Fruit fly (Drosophila melanogaster): ENCODE results near the gene CG11498.

The CG11498 gene

dm6 chr3R:30189836-30190235 lies 29.6 kb upstream of the CG11498 start (continued):
- TF ChIP-seq Neu2 (GFP tag; optimal IDR thresholded peaks at IDR 0.05; ENCODE audit: borderline replicate concordance) (no peak), onecut (GFP tag; IDR thresholded peaks at IDR 0.05) (peak; percentile 62), PHDP (tag; optimal IDR thresholded peaks at IDR 0.05) (peak; percentile 68), jing (GFP tag; optimal IDR thresholded peaks at IDR 0.05) (peak; percentile 53), Mes4 (GFP tag; optimal IDR thresholded peaks at IDR 0.05) (peak; percentile 44), CG1233 (GFP tag; optimal IDR thresholded peaks at IDR 0.05) (peak; percentile 54), Fer2 (tag; optimal IDR thresholded peaks at IDR 0.05) (peak; percentile 46), Antp (GFP tag; optimal IDR thresholded peaks at IDR 0.05) (peak; percentile 51), zfh2 (GFP tag; optimal IDR thresholded peaks at IDR 0.05) (peak; percentile 33), MBD-R2 (GFP tag; IDR thresholded peaks at IDR 0.05) (peak; percentile 45; the same call in 1 of the 2 replicates), Hr3 (GFP tag; optimal IDR thresholded peaks at IDR 0.05) (peak; percentile 53), btn (GFP tag; optimal IDR thresholded peaks at IDR 0.05) (no peak), E2f1 (GFP tag; IDR thresholded peaks at IDR 0.05) (peak; percentile 87), gcm2 (GFP tag; optimal IDR thresholded peaks at IDR 0.05) (peak; percentile 10), CG7357 (GFP tag; IDR thresholded peaks at IDR 0.05) (peak; percentile 64; the same call in 2 of the 3 replicates), mam (GFP tag; optimal IDR thresholded peaks at IDR 0.05) (peak; percentile 20), H2.0 (GFP tag; IDR thresholded peaks at IDR 0.05) (peak; percentile 73), CkIIα-i1 (GFP tag; IDR thresholded peaks at IDR 0.05) (0 out of 2 replicates have a peak, but pooled peaks have one; percentile 13), CG3838 (GFP tag; optimal IDR thresholded peaks at IDR 0.05) (no peak), HLH3B (GFP tag; IDR thresholded peaks at IDR 0.05) (peak; percentile 83), CG16813 (GFP tag; IDR thresholded peaks at IDR 0.05; ENCODE audit: partially characterized antibody) (no peak), D19A (tag; optimal IDR thresholded peaks at IDR 0.05) (peak; percentile 55), CG11504 (tag; optimal IDR thresholded peaks at IDR 0.05) (peak; percentile 86), GATAe (GFP tag; conservative IDR thresholded peaks at IDR 0.05) (0 out of 2 replicates have a peak, but pooled peaks have one; percentile 9), CG1602 (GFP tag; optimal IDR thresholded peaks at IDR 0.05) (peak; percentile 51), Atf3 (GFP tag; optimal IDR thresholded peaks at IDR 0.05) (peak; percentile 29), peb (GFP tag; IDR thresholded peaks at IDR 0.05) (peak; percentile 59; the same call in 1 of the 2 replicates), Bdp1 (GFP tag; optimal IDR thresholded peaks at IDR 0.05) (peak; percentile 43), crc (GFP tag; optimal IDR thresholded peaks at IDR 0.05) (peak; percentile 40), CG18599 (GFP tag; optimal IDR thresholded peaks at IDR 0.05) (peak; percentile 70), grau (tag; optimal IDR thresholded peaks at IDR 0.05) (peak; percentile 67), zf30C (GFP tag; optimal IDR thresholded peaks at IDR 0.05) (no peak), Lpt (GFP tag; optimal IDR thresholded peaks at IDR 0.05) (no peak), NfI (GFP tag; optimal IDR thresholded peaks at IDR 0.05) (peak; percentile 73), toy (GFP tag; IDR thresholded peaks at IDR 0.05) (no peak), scrt (GFP tag; optimal IDR thresholded peaks at IDR 0.05) (peak; percentile 47), eyg (GFP tag; optimal IDR thresholded peaks at IDR 0.05) (no peak), Sox102F (GFP tag; optimal IDR thresholded peaks at IDR 0.05) (peak; percentile 83), caup (GFP tag; optimal IDR thresholded peaks at IDR 0.05; ENCODE audit: severe bottlenecking) (peak; percentile 56), Bgb (GFP tag; IDR thresholded peaks at IDR 0.05; ENCODE audit: partially characterized antibody) (no peak), CG14710 (tag; optimal IDR thresholded peaks at IDR 0.05) (peak; percentile 53), CG18764 (GFP tag; optimal IDR thresholded peaks at IDR 0.05) (peak; percentile 35), Max (GFP tag; optimal IDR thresholded peaks at IDR 0.05) (no peak), CG9727 (GFP tag; optimal IDR thresholded peaks at IDR 0.05) (peak; percentile 56), fru (optimal IDR thresholded peaks at IDR 0.05) (no peak), CG10979 (tag; optimal IDR thresholded peaks at IDR 0.05) (peak; percentile 74), CG43689 (GFP tag; IDR thresholded peaks at IDR 0.05) (peak; percentile 58), bigmax (GFP tag; optimal IDR thresholded peaks at IDR 0.05) (no peak), CG17186 (GFP tag; optimal IDR thresholded peaks at IDR 0.05) (no peak), danr (GFP tag; IDR thresholded peaks at IDR 0.05) (peak; percentile 70; the same call in 1 of the 2 replicates), CG3065 (GFP tag; optimal IDR thresholded peaks at IDR 0.05) (no peak)
